Fruit fly (Drosophila melanogaster) whole organism, embryonic: Measurements from ENCODE around the gene Ublcp1.

Experiments
- Adf1 ChIP-seq: fragments of 200-800 bp; sonication (Bioruptor generic); IDR thresholded peaks from 2 replicates; pipeline ENCODE4 v1.3.6; 2022; ENCODE audit warnings: missing biosample characterization, missing genetic modification characterization
- Awh ChIP-seq: fragments of 200-800 bp; sonication (Bioruptor generic); IDR thresholded peaks from 2 replicates; pipeline ENCODE4, ENCODE4 v1.3.6; 2022; ENCODE audit warnings: missing biosample characterization, missing genetic modification characterization
- Blimp-1 ChIP-seq: fragments of 200-800 bp; sonication (Bioruptor generic); optimal IDR thresholded peaks from 3 replicates; lab custom pipeline; 2018; ENCODE audit warnings: missing biosample characterization, missing genetic modification characterization, mild to moderate bottlenecking, moderate library complexity, missing genetic modification reagents
- CG10565 ChIP-seq: fragments of 200-800 bp; sonication (Bioruptor generic); optimal IDR thresholded peaks from 3 replicates; lab custom pipeline; 2016; ENCODE audit warnings: missing biosample characterization, mild to moderate bottlenecking, missing genetic modification characterization
- CG11093 ChIP-seq: fragments of 200-800 bp; sonication (Bioruptor generic); IDR thresholded peaks from 3 replicates; pipeline ENCODE4 v1.3.6; 2022; ENCODE audit warnings: missing biosample characterization, missing genetic modification characterization
- CG11560 ChIP-seq: fragments of 200-800 bp; sonication (Bioruptor generic); IDR thresholded peaks from 3 replicates; pipeline ENCODE4 v1.3.6; 2022; ENCODE audit warnings: missing biosample characterization, missing genetic modification characterization
- CG13287 ChIP-seq: fragments of 200-800 bp; sonication (Bioruptor generic); IDR thresholded peaks from 2 replicates; pipeline ENCODE4 v1.3.6; 2022; ENCODE audit warnings: missing biosample characterization, missing genetic modification characterization; ENCODE audit not compliant: partially characterized antibody
- CG13894 ChIP-seq: fragments of 200-800 bp; sonication (Bioruptor generic); optimal IDR thresholded peaks from 3 replicates; lab custom pipeline; 2018; ENCODE audit warnings: missing biosample characterization, mild to moderate bottlenecking, missing genetic modification characterization, moderate library complexity
- CG2875 ChIP-seq: fragments of 200-800 bp; sonication (Bioruptor generic); optimal IDR thresholded peaks from 2 replicates; lab custom pipeline; 2017; ENCODE audit warnings: missing biosample characterization, mild to moderate bottlenecking, missing genetic modification characterization, missing genetic modification reagents
- CG30020 ChIP-seq: fragments of 200-800 bp; optimal IDR thresholded peaks from 2 replicates; lab custom pipeline; 2019; ENCODE audit warnings: missing biosample characterization, mild to moderate bottlenecking, missing genetic modification characterization, moderate library complexity
- CG32532 ChIP-seq: fragments of 200-800 bp; sonication (Bioruptor generic); IDR thresholded peaks from 2 replicates; pipeline ENCODE4 v1.3.6; 2022; ENCODE audit warnings: missing biosample characterization, missing genetic modification characterization
- CG33557 ChIP-seq: fragments of 200-800 bp; sonication (Bioruptor generic); optimal IDR thresholded peaks from 2 replicates; lab custom pipeline; 2019; ENCODE audit warnings: missing biosample characterization, mild to moderate bottlenecking, missing genetic modification characterization, moderate library complexity
- CG4360 ChIP-seq: fragments of 200-800 bp; sonication (Bioruptor generic); IDR thresholded peaks from 2 replicates; pipeline ENCODE4 v1.3.6; 2022; ENCODE audit warnings: missing biosample characterization, missing genetic modification characterization
- CG6272 ChIP-seq: fragments of 200-800 bp; sonication (Bioruptor generic); IDR thresholded peaks from 2 replicates; pipeline ENCODE4 v1.3.6; 2022; ENCODE audit warnings: missing biosample characterization, missing genetic modification characterization
- CG6689 ChIP-seq: fragments of 200-800 bp; sonication (Bioruptor generic); IDR thresholded peaks from 2 replicates; pipeline ENCODE4 v1.3.6; 2022; ENCODE audit warnings: missing biosample characterization, missing genetic modification characterization
- CG7786 ChIP-seq: fragments of 200-800 bp; sonication (Bioruptor generic); optimal IDR thresholded peaks from 2 replicates; lab custom pipeline; 2016; ENCODE audit warnings: missing biosample characterization, missing genetic modification characterization
- CG8359 ChIP-seq: fragments of 200-800 bp; sonication (Bioruptor generic); optimal IDR thresholded peaks from 2 replicates; lab custom pipeline; 2017; ENCODE audit warnings: missing biosample characterization, mild to moderate bottlenecking, missing genetic modification characterization, borderline replicate concordance
- CG9437 ChIP-seq: fragments of 200-800 bp; sonication (Bioruptor generic); optimal IDR thresholded peaks from 2 replicates; lab custom pipeline; 2018; ENCODE audit warnings: missing biosample characterization, mild to moderate bottlenecking, missing genetic modification characterization
- CTCF ChIP-seq: fragments of 200-800 bp; sonication (Bioruptor generic); optimal IDR thresholded peaks from 2 replicates; lab custom pipeline; 2017; ENCODE audit warnings: missing biosample characterization, mild to moderate bottlenecking, missing genetic modification characterization, moderate library complexity
- Chrac-16 ChIP-seq: fragments of 200-800 bp; sonication (Bioruptor generic); optimal IDR thresholded peaks from 3 replicates; lab custom pipeline; 2016; ENCODE audit warnings: missing biosample characterization, missing genetic modification characterization
- CoRest ChIP-seq: fragments of 200-800 bp; sonication (Bioruptor generic); optimal IDR thresholded peaks from 3 replicates; lab custom pipeline; 2018; ENCODE audit warnings: missing biosample characterization, mild to moderate bottlenecking, missing genetic modification characterization, moderate library complexity
- Dp ChIP-seq: fragments of 200-800 bp; sonication (Bioruptor generic); optimal IDR thresholded peaks from 2 replicates; lab custom pipeline; 2018; ENCODE audit warnings: missing biosample characterization, mild to moderate bottlenecking, missing genetic modification characterization, moderate library complexity
- Ets65A ChIP-seq: fragments of 200-800 bp; sonication (Bioruptor generic); peaks from one replicate; lab custom pipeline; 2016; ENCODE audit warnings: missing biosample characterization, missing genetic modification characterization
- Ets97D ChIP-seq: fragments of 200-800 bp; sonication (Bioruptor generic); optimal IDR thresholded peaks from 3 replicates; lab custom pipeline; 2016; ENCODE audit warnings: missing biosample characterization, missing genetic modification characterization
- HLH3B ChIP-seq: fragments of 200-800 bp; sonication (Bioruptor generic); IDR thresholded peaks from 2 replicates; pipeline ENCODE4 v1.3.6; 2022; ENCODE audit warnings: missing biosample characterization, missing genetic modification characterization
- NK7.1 ChIP-seq: fragments of 200-800 bp; sonication (Bioruptor generic); optimal IDR thresholded peaks from 3 replicates; lab custom pipeline; 2016; ENCODE audit warnings: missing biosample characterization, missing genetic modification characterization
- Optix ChIP-seq: fragments of 200-800 bp; sonication (Bioruptor generic); IDR thresholded peaks from 3 replicates; pipeline ENCODE4 v1.3.6; 2022; ENCODE audit warnings: missing biosample characterization, missing genetic modification characterization
- Pdp1 ChIP-seq, 2 experiments: fragments of 200-800 bp; sonication (Bioruptor generic); optimal IDR thresholded peaks; 3 replicates each; lab custom pipeline; 2016; ENCODE audit warnings: missing biosample characterization in 2 of 2, missing genetic modification characterization in 2 of 2, mild to moderate bottlenecking in 1 of 2, moderate library complexity in 1 of 2
- Ptx1 ChIP-seq: fragments of 200-800 bp; sonication (Bioruptor generic); IDR thresholded peaks from 2 replicates; pipeline ENCODE4 v1.3.6; 2022; ENCODE audit warnings: missing biosample characterization, missing genetic modification characterization
- Ravus ChIP-seq: fragments of 200-800 bp; sonication (Bioruptor generic); IDR thresholded peaks from 2 replicates; pipeline ENCODE4 v1.3.6; 2022; ENCODE audit warnings: missing biosample characterization, missing genetic modification characterization
- Sox100B ChIP-seq: fragments of 200-800 bp; sonication (Bioruptor generic); optimal IDR thresholded peaks from 3 replicates; lab custom pipeline; 2018; ENCODE audit warnings: missing biosample characterization, mild to moderate bottlenecking, missing genetic modification characterization
- ase ChIP-seq: fragments of 200-800 bp; sonication (Bioruptor generic); IDR thresholded peaks from 3 replicates; pipeline ENCODE4 v1.3.6; 2022; ENCODE audit warnings: missing biosample characterization, missing genetic modification characterization
- bigmax ChIP-seq: fragments of 200-800 bp; sonication (Bioruptor generic); optimal IDR thresholded peaks from 2 replicates; lab custom pipeline; 2018; ENCODE audit warnings: missing biosample characterization, mild to moderate bottlenecking, missing genetic modification characterization
- caup ChIP-seq: fragments of 200-800 bp; sonication (Bioruptor generic); optimal IDR thresholded peaks from 3 replicates; lab custom pipeline; 2017; ENCODE audit warnings: missing biosample characterization, mild to moderate bottlenecking, missing genetic modification characterization, moderate library complexity; ENCODE audit not compliant: severe bottlenecking
- crol ChIP-seq: fragments of 200-800 bp; sonication (Bioruptor generic); IDR thresholded peaks from 2 replicates; pipeline ENCODE4 v1.3.6; 2022; ENCODE audit warnings: missing biosample characterization, missing genetic modification characterization
- dan ChIP-seq: fragments of 200-800 bp; sonication (Bioruptor generic); IDR thresholded peaks from 2 replicates; pipeline ENCODE4 v1.3.6; 2022; ENCODE audit warnings: missing biosample characterization, missing genetic modification characterization
- dmrt99B ChIP-seq: fragments of 200-800 bp; sonication (Bioruptor generic); optimal IDR thresholded peaks from 2 replicates; lab custom pipeline; 2018; ENCODE audit warnings: missing biosample characterization, mild to moderate bottlenecking, missing genetic modification characterization, moderate library complexity
- ems ChIP-seq: fragments of 200-800 bp; sonication (Bioruptor generic); optimal IDR thresholded peaks from 3 replicates; lab custom pipeline; 2016; ENCODE audit warnings: missing biosample characterization, missing genetic modification characterization
- gcm2 ChIP-seq: fragments of 200-800 bp; sonication (Bioruptor generic); optimal IDR thresholded peaks from 2 replicates; lab custom pipeline; 2016; ENCODE audit warnings: missing biosample characterization, missing genetic modification characterization
- gt ChIP-seq: fragments of 200-800 bp; sonication (Bioruptor generic); IDR thresholded peaks from 2 replicates; pipeline ENCODE4 v1.3.6; 2022; ENCODE audit warnings: missing biosample characterization, missing genetic modification characterization
- hkb ChIP-seq, 2 experiments: fragments of 200-800 bp in 1 of 2; fragments of >200 bp in 1 of 2; sonication (Bioruptor generic) in 1 of 2; IDR thresholded peaks in 1 of 2; optimal IDR thresholded peaks in 1 of 2; 2 replicates each; pipeline versions ENCODE4 v1.3.6 to Lab custom; 2017 to 2022; ENCODE audit warnings: missing biosample characterization in 1 of 2, missing genetic modification characterization in 1 of 2
- jing ChIP-seq: fragments of 200-800 bp; sonication (Bioruptor generic); optimal IDR thresholded peaks from 2 replicates; lab custom pipeline; 2018; ENCODE audit warnings: missing biosample characterization, mild to moderate bottlenecking, missing genetic modification characterization
- kay ChIP-seq: fragments of 200-800 bp; sonication (Bioruptor generic); optimal IDR thresholded peaks from 2 replicates; lab custom pipeline; 2016; ENCODE audit warnings: missing biosample characterization, missing genetic modification characterization
- nom ChIP-seq: fragments of 200-800 bp; sonication (Bioruptor generic); optimal IDR thresholded peaks from 2 replicates; lab custom pipeline; 2017; ENCODE audit warnings: missing biosample characterization, missing genetic modification characterization, mild to moderate bottlenecking, moderate library complexity, missing genetic modification reagents
- repo ChIP-seq: fragments of 200-800 bp; sonication (Bioruptor generic); optimal IDR thresholded peaks from 2 replicates; lab custom pipeline; 2016; ENCODE audit warnings: missing biosample characterization, missing genetic modification characterization
- sd ChIP-seq: fragments of 200-800 bp; sonication (Bioruptor generic); optimal IDR thresholded peaks from 3 replicates; lab custom pipeline; 2018; ENCODE audit warnings: missing biosample characterization, mild to moderate bottlenecking, missing genetic modification characterization, moderate library complexity
- slp2 ChIP-seq: fragments of 200-800 bp; sonication (Bioruptor generic); optimal IDR thresholded peaks from 2 replicates; lab custom pipeline; 2016; ENCODE audit warnings: missing biosample characterization, missing genetic modification characterization
- tio ChIP-seq: fragments of 200-800 bp; sonication (Bioruptor generic); optimal IDR thresholded peaks from 2 replicates; lab custom pipeline; 2017; ENCODE audit warnings: missing biosample characterization, missing genetic modification characterization, inconsistent platforms
- trh ChIP-seq: fragments of 200-800 bp; sonication (Bioruptor generic); optimal IDR thresholded peaks from 2 replicates; lab custom pipeline; 2016; ENCODE audit warnings: missing biosample characterization, missing genetic modification characterization
- wor ChIP-seq: fragments of 200-800 bp; sonication (Bioruptor generic); IDR thresholded peaks from 2 replicates; pipeline ENCODE4 v1.3.6; 2022; ENCODE audit warnings: missing biosample characterization, missing genetic modification characterization
- zf30C ChIP-seq: fragments of 200-800 bp; sonication (Bioruptor generic); optimal IDR thresholded peaks from 3 replicates; lab custom pipeline; 2018; ENCODE audit warnings: missing biosample characterization, mild to moderate bottlenecking, missing genetic modification characterization

Ublcp1 gene

DNA sequence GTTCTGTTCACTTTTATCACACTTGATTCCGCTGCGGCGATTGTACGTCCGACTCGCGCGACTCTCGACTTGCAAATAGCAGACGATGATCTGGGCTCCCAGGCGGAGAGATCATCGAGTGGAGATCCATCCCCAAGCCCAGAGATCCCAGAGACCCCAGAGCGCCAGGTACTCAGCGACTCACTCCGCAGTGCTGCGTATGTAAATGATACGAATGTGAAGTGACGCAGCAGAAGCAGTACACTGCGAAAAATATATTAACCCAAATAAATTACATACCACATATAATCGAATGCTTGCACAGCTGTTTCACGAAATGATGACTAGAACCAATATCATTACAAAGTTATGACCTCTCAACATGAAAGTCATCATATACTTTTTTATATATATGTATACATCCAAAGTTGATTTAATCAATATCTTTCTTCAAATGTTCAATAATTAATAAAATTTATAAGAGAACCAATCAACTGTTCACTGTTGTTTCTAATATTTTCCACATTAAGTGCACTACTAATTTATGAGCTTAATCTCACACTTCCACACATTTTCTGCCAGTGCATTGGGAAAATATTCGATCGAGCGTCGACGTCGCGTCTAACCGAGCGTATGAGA, 6.0 kb downstream of the Ublcp1 start, which contains the start of gene CG17111 (continued):
- TF ChIP-seq Awh (GFP tag; lab: Robert Waterston, UW) (no peak), CG6272 (GFP tag; lab: Robert Waterston, UW) (no peak), NK7.1 (GFP tag; lab: Kevin White, UChicago) (no peak), Blimp-1 (peak; percentile 38), ase (GFP tag; lab: Robert Waterston, UW) (no peak), CG11560 (tag; lab: Robert Waterston, UW) (no peak), Ravus (GFP tag; lab: Robert Waterston, UW) (no peak), CoRest (tag; lab: Kevin White, UChicago) (peak; percentile 63), gt (GFP tag; lab: Robert Waterston, UW) (no peak), HLH3B (no peak), Dp (GFP tag; lab: Kevin White, UChicago) (no peak), Pdp1 (GFP tag; optimal IDR thresholded peaks at IDR 0.05; lab: Kevin White, UChicago) (no peak), nom (GFP tag; lab: Kevin White, UChicago) (no peak), CG32532 (GFP tag; lab: Robert Waterston, UW) (no peak), hkb (optimal IDR thresholded peaks at IDR 0.05; lab: Kevin White, UChicago) (no peak), hkb (GFP tag; IDR thresholded peaks at IDR 0.05; lab: Robert Waterston, UW) (peak; percentile 38; the same call in 1 of the 2 replicates), CG7786 (GFP tag; lab: Kevin White, UChicago) (no peak), caup (peak; percentile 23), ems (no peak), dan (GFP tag; lab: Robert Waterston, UW) (no peak), CG9437 (GFP tag; lab: Kevin White, UChicago) (peak; percentile 55), bigmax (GFP tag; lab: Kevin White, UChicago) (no peak), repo (GFP tag; lab: Kevin White, UChicago) (no peak), Sox100B (GFP tag; lab: Kevin White, UChicago) (no peak), CG6689 (GFP tag; lab: Robert Waterston, UW) (0 out of 2 replicates have a peak, but pooled peaks have one; percentile 6), CG13894 (tag; lab: Kevin White, UChicago) (no peak), crol (no peak), Ets97D (GFP tag; lab: Kevin White, UChicago) (no peak), Ets65A (GFP tag; lab: Kevin White, UChicago) (peak; percentile 68), CG30020 (tag; lab: Kevin White, UChicago) (no peak), gcm2 (no peak), CG11093 (GFP tag; lab: Robert Waterston, UW) (no peak), CTCF (GFP tag; lab: Kevin White, UChicago) (no peak), CG2875 (GFP tag; lab: Kevin White, UChicago) (no peak), kay (GFP tag; lab: Kevin White, UChicago) (no peak), Adf1 (GFP tag; lab: Robert Waterston, UW) (no peak), wor (0 out of 2 replicates have a peak, but pooled peaks have one; percentile 13), Ptx1 (peak; percentile 46), Optix (GFP tag; lab: Robert Waterston, UW) (no peak), jing (GFP tag; lab: Kevin White, UChicago) (no peak), slp2 (GFP tag; lab: Kevin White, UChicago) (no peak), tio (no peak), trh (GFP tag; lab: Kevin White, UChicago) (no peak), sd (tag; lab: Kevin White, UChicago) (no peak), dmrt99B (tag; lab: Kevin White, UChicago) (peak; percentile 65), CG10565 (GFP tag; lab: Kevin White, UChicago) (no peak), Chrac-16 (no peak), CG4360 (GFP tag; lab: Robert Waterston, UW) (no peak), CG8359 (GFP tag; lab: Kevin White, UChicago) (no peak), CG13287 (GFP tag; lab: Robert Waterston, UW) (no peak), CG33557 (no peak), zf30C (GFP tag; lab: Kevin White, UChicago) (no peak)
